Worm (Caenorhabditis elegans) whole organism, L2 larva: ENCODE results near the gene srx-19.
A peak's percentile ranks its signal among the peaks of the same experiment; 100 is the strongest.
"Not testable (repeated sequence)": the region's sequence is repeated elsewhere in the genome, so short reads cannot be mapped to it uniquely, and the experiment has no call there.

Experiments
- C34F6.9 ChIP-seq: fragments of 150-350 bp; optimal IDR thresholded peaks from 2 replicates; lab custom pipeline; 2014; ENCODE audit warnings: missing biosample characterization, missing genetic modification characterization
- R02D3.7 ChIP-seq: fragments of 150-350 bp; optimal IDR thresholded peaks from 2 replicates; lab custom pipeline; 2014; ENCODE audit warnings: missing biosample characterization, missing genetic modification characterization
- Y55F3AM.14 ChIP-seq: fragments of 200-800 bp; sonication (Bioruptor generic); optimal IDR thresholded peaks from 2 replicates; lab custom pipeline; 2018; ENCODE audit warnings: mild to moderate bottlenecking, missing genetic modification characterization, missing compliant biosample characterization
- ZK546.5 ChIP-seq: sonication (generic microtip); optimal IDR thresholded peaks from 2 replicates; lab custom pipeline; 2017; ENCODE audit warnings: missing biosample characterization, missing genetic modification characterization
- blmp-1 ChIP-seq: sonication (generic microtip); optimal IDR thresholded peaks from 2 replicates; lab custom pipeline; 2017; ENCODE audit warnings: missing genetic modification characterization, mild to moderate bottlenecking, missing compliant biosample characterization, antibody characterized with exemption, moderate library complexity; ENCODE audit not compliant: insufficient read depth
- ceh-16 ChIP-seq: fragments of 150-350 bp; optimal IDR thresholded peaks from 2 replicates; lab custom pipeline; 2014; ENCODE audit warnings: missing biosample characterization, missing genetic modification characterization
- ceh-82 ChIP-seq: fragments of 150-350 bp; optimal IDR thresholded peaks from 2 replicates; lab custom pipeline; 2014; ENCODE audit warnings: missing biosample characterization, missing genetic modification characterization
- dmd-4 ChIP-seq: sonication (generic microtip); optimal IDR thresholded peaks from 2 replicates; lab custom pipeline; 2017; ENCODE audit warnings: missing biosample characterization, missing genetic modification characterization
- elt-3 ChIP-seq: sonication (generic microtip); optimal IDR thresholded peaks from 2 replicates; lab custom pipeline; 2017; ENCODE audit warnings: missing biosample characterization, missing genetic modification characterization
- fos-1 ChIP-seq: fragments of 150-350 bp; optimal IDR thresholded peaks from 2 replicates; lab custom pipeline; 2014; ENCODE audit warnings: missing biosample characterization, missing genetic modification characterization
- lin-13 ChIP-seq: fragments of 150-350 bp; optimal IDR thresholded peaks from 2 replicates; lab custom pipeline; 2014; ENCODE audit warnings: missing biosample characterization, missing genetic modification reagents, missing genetic modification characterization
- lsy-2 ChIP-seq, 2 experiments: fragments of 150-350 bp in 1 of 2; sonication (generic microtip) in 1 of 2; optimal IDR thresholded peaks; 2 replicates each; lab custom pipeline; 2014 to 2017; ENCODE audit warnings: missing biosample characterization in 2 of 2, missing genetic modification characterization in 2 of 2
- mab-5 ChIP-seq: fragments of 150-350 bp; optimal IDR thresholded peaks from 2 replicates; lab custom pipeline; 2014; ENCODE audit warnings: missing biosample characterization, missing genetic modification characterization
- mbf-1 ChIP-seq: sonication (generic microtip); optimal IDR thresholded peaks from 2 replicates; lab custom pipeline; 2017; ENCODE audit warnings: missing biosample characterization, missing genetic modification characterization
- mdl-1 ChIP-seq, 2 experiments: fragments of 150-350 bp in 1 of 2; sonication (generic microtip) in 1 of 2; optimal IDR thresholded peaks; 2 replicates each; lab custom pipeline; 2017; ENCODE audit warnings: missing biosample characterization in 2 of 2, missing genetic modification characterization in 2 of 2
- nhr-12 ChIP-seq: fragments of 150-350 bp; optimal IDR thresholded peaks from 2 replicates; lab custom pipeline; 2014; ENCODE audit warnings: missing biosample characterization, missing genetic modification characterization
- nhr-21 ChIP-seq: fragments of 150-350 bp; optimal IDR thresholded peaks from 2 replicates; lab custom pipeline; 2014; ENCODE audit warnings: missing biosample characterization, missing genetic modification characterization
- nhr-23 ChIP-seq: fragments of 150-350 bp; optimal IDR thresholded peaks from 2 replicates; lab custom pipeline; 2014; ENCODE audit warnings: missing biosample characterization, missing genetic modification reagents, missing genetic modification characterization
- nhr-237 ChIP-seq: fragments of 150-350 bp; optimal IDR thresholded peaks from 2 replicates; lab custom pipeline; 2014; ENCODE audit warnings: missing biosample characterization, missing genetic modification characterization
- nhr-6 ChIP-seq: fragments of 150-350 bp; optimal IDR thresholded peaks from 2 replicates; lab custom pipeline; 2014; ENCODE audit warnings: missing biosample characterization, missing genetic modification characterization
- peb-1 ChIP-seq: fragments of 150-350 bp; optimal IDR thresholded peaks from 2 replicates; lab custom pipeline; 2014; ENCODE audit warnings: missing biosample characterization, missing genetic modification characterization
- sem-4 ChIP-seq: fragments of 150-350 bp; optimal IDR thresholded peaks from 2 replicates; lab custom pipeline; 2014; ENCODE audit warnings: missing biosample characterization, missing genetic modification reagents, missing genetic modification characterization
- skn-1 ChIP-seq: sonication (generic microtip); optimal IDR thresholded peaks from 2 replicates; lab custom pipeline; 2017; ENCODE audit warnings: missing biosample characterization, missing genetic modification characterization
- sma-9 ChIP-seq, 2 experiments: fragments of 150-350 bp in 1 of 2; sonication (generic microtip) in 1 of 2; optimal IDR thresholded peaks; 2 replicates each; lab custom pipeline; 2014 to 2016; ENCODE audit warnings: missing genetic modification characterization in 2 of 2, mild to moderate bottlenecking in 1 of 2, missing biosample characterization in 1 of 2, missing compliant biosample characterization in 1 of 2, missing genetic modification reagents in 1 of 2, moderate library complexity in 1 of 2
- unc-39 ChIP-seq: fragments of 150-350 bp; optimal IDR thresholded peaks from 2 replicates; lab custom pipeline; 2014; ENCODE audit warnings: missing biosample characterization, missing genetic modification characterization
- unc-55 ChIP-seq: fragments of 150-350 bp; sonication (generic microtip); optimal IDR thresholded peaks from 3 replicates; lab custom pipeline; 2014; ENCODE audit warnings: missing biosample characterization, missing genetic modification reagents, missing genetic modification characterization
- zag-1 ChIP-seq: fragments of 150-350 bp; optimal IDR thresholded peaks from 2 replicates; lab custom pipeline; 2014; ENCODE audit warnings: missing biosample characterization, missing genetic modification characterization
- ztf-11 ChIP-seq: sonication (generic microtip); optimal IDR thresholded peaks from 2 replicates; lab custom pipeline; 2017; ENCODE audit warnings: missing biosample characterization, missing genetic modification characterization
- ztf-4 ChIP-seq: fragments of 150-350 bp; optimal IDR thresholded peaks from 2 replicates; lab custom pipeline; 2014; ENCODE audit warnings: missing biosample characterization, missing genetic modification characterization

The srx-19 gene

ce11 chrIV:6872958-6873357 is at the start of gene srx-19:
Gene srx-19, plus strand, starts transcription at chrIV:6873258.
- TF ChIP-seq elt-3 (tag; lab: Kevin White, UChicago) (no peak), ztf-4 (tag; lab: Kevin White, UChicago) (no peak), mbf-1 (no peak), blmp-1 (tag; lab: Kevin White, UChicago) (no peak), skn-1 (no peak), peb-1 (no peak), nhr-23 (tag; lab: Kevin White, UChicago) (no peak), ZK546.5 (tag; lab: Kevin White, UChicago) (no peak), ceh-16 (tag; lab: Kevin White, UChicago) (no peak), unc-39 (no peak), C34F6.9 (tag; lab: Kevin White, UChicago) (no peak), fos-1 (tag; lab: Kevin White, UChicago) (no peak), mdl-1 (tag; optimal IDR thresholded peaks at IDR 0.05; lab: Kevin White, UChicago) (no peak), ztf-11 (tag; lab: Kevin White, UChicago) (no peak), lin-13 (GFP tag; lab: Kevin White, UChicago) (no peak), Y55F3AM.14 (GFP tag; lab: Kevin White, UChicago) (no peak), zag-1 (tag; lab: Kevin White, UChicago) (no peak), R02D3.7 (tag; lab: Kevin White, UChicago) (no peak)

- TF ChIP-seq skn-1 (peak; percentile 85), mab-5 (no peak), nhr-12 (tag; lab: Kevin White, UChicago) (no peak), ZK546.5 (tag; lab: Kevin White, UChicago) (no peak), unc-39 (no peak), dmd-4 (tag; lab: Kevin White, UChicago) (no peak), fos-1 (tag; lab: Kevin White, UChicago) (peak; percentile 49), nhr-6 (tag; lab: Kevin White, UChicago) (no peak)
These were observed 48.4 kb upstream of the srx-19 start, which contains the start of gene H20E11.3 for ce11 chrIV:6824622-6825021. Gene H20E11.3, plus strand, starts transcription at chrIV:6824816.

ce11 chrIV:6827477-6827876 is 45.6 kb upstream of the srx-19 start, which contains the start of gene H20E11.2:
Gene H20E11.2, plus strand, starts transcription at chrIV:6827777.
- not testable (repeated sequence) for TF ChIP-seq skn-1; lin-13 (GFP tag; lab: Kevin White, UChicago); nhr-237 (tag; lab: Kevin White, UChicago)

DNA sequence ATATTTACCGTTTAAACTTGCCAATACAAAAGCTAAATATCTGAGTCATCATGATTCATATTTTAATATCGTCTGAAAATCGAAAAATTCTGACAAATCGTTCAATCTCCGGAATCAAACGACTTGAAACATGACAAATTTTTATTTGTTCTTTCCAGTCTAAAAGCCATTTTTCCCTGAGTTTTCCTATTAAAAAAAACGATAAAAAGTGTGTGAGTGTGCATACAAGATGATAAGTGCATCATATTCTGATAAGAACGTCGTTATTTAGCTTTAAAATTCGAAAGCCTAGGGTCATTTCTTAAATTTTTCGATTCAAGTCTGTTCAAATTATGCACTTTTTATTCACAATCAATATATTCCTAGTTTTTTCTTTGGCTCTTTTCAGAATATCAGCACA is 43.2 kb upstream of the srx-19 start, which contains the start of gene H20E11.1:
TSS of gene H20E11.1 (plus strand) at position 244 of the 400 bp plus-strand sequence.
- TF ChIP-seq fos-1 (tag; lab: Kevin White, UChicago) (peak; percentile 94), C34F6.9 (tag; lab: Kevin White, UChicago) (no peak)
- TF ChIP-seq, all 48 proteins: peak for 1

DNA sequence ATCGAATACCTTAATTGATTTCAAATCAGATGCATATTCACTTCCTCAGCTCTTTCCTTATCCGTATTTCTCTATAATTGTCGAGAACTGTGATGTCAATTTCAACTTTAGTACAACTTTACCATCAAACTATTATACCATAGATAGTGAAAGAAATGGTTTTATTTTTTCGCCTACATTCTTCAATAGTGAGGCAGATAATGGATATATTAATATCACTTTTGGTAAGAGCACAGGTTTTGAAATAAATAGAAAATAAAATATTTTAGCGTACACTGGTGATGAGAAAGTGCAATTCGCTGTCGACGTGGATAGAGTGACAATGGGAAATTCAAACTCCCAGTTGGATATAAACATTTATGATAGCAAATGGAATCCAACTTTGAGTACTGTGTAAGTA is 40.9 kb upstream of the srx-19 start:
- no peak for TF ChIP-seq nhr-237 (tag; lab: Kevin White, UChicago)
- TF ChIP-seq lin-13 (GFP tag; lab: Kevin White, UChicago) = no peak

DNA sequence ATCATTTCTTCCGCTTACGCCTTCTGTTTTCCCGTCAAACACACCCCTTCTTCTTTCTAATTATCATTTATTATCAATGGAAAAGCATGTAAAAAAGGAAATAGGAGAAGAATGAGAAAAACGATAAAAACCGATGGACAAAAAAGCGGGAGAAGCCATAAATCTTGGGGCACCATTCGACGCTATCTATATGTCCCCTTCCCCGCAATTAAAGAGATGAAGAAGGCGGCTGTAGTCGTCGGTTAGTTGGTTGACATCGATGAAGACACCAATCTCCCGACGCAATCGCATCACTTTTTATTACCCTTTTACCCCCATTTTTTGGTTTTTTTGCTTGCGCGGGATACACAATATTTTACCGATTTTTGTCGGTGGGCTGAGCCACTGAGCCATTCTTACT is 39.4 kb upstream of the srx-19 start:
- TF ChIP-seq ceh-82 (no peak), dmd-4 (tag; lab: Kevin White, UChicago) (no peak), nhr-21 (tag; lab: Kevin White, UChicago) (no peak), mab-5 (peak; percentile 84), sem-4 (tag; lab: Kevin White, UChicago) (peak; percentile 25)

ce11 chrIV:6834705-6835104 is 38.4 kb upstream of the srx-19 start:
- TF ChIP-seq unc-55 (GFP tag; lab: Kevin White, UChicago) = peak; percentile 21
- TF ChIP-seq peb-1 = no peak
- TF ChIP-seq lsy-2 (tag; optimal IDR thresholded peaks at IDR 0.05; lab: Kevin White, UChicago) = peak in 1 of 2 experiments; percentile 4
- peak; percentile 42 for TF ChIP-seq sma-9 (GFP tag; optimal IDR thresholded peaks at IDR 0.05; lab: Kevin White, UChicago)
- no peak for TF ChIP-seq sma-9 (tag; optimal IDR thresholded peaks at IDR 0.05; lab: Kevin White, UChicago)
- peak; percentile 34 for TF ChIP-seq C34F6.9 (tag; lab: Kevin White, UChicago)
- TF ChIP-seq, all 48 proteins: peak for 4
